Worm (Caenorhabditis elegans) whole organism, L1 larva: Measurements from ENCODE around the gene let-653.

Experiments used
- C16A3.4 ChIP-seq: fragments of 150-350 bp; optimal IDR thresholded peaks from 2 replicates; lab custom pipeline; 2014; ENCODE audit warnings: missing biosample characterization, missing genetic modification characterization
- C34B4.2 ChIP-seq: sonication (generic microtip); optimal IDR thresholded peaks from 2 replicates; lab custom pipeline; 2017; ENCODE audit warnings: mild to moderate bottlenecking, missing genetic modification characterization, missing compliant biosample characterization
- F16B12.6 ChIP-seq: fragments of 150-350 bp; optimal IDR thresholded peaks from 2 replicates; lab custom pipeline; 2014; ENCODE audit warnings: missing biosample characterization, missing genetic modification characterization
- Y116A8C.19 ChIP-seq: sonication (generic microtip); optimal IDR thresholded peaks from 2 replicates; lab custom pipeline; 2016; ENCODE audit warnings: missing compliant biosample characterization, missing genetic modification characterization, borderline replicate concordance
- aha-1 ChIP-seq: fragments of 150-350 bp; optimal IDR thresholded peaks from 2 replicates; lab custom pipeline; 2014; ENCODE audit warnings: missing biosample characterization, missing genetic modification characterization
- alr-1 ChIP-seq: fragments of 200-800 bp; sonication (Bioruptor generic); optimal IDR thresholded peaks from 2 replicates; lab custom pipeline; 2018; ENCODE audit warnings: borderline replicate concordance, mild to moderate bottlenecking, missing genetic modification characterization, missing compliant biosample characterization
- aly-2 ChIP-seq: fragments of 150-350 bp; optimal IDR thresholded peaks from 2 replicates; lab custom pipeline; 2014; ENCODE audit warnings: missing biosample characterization, missing genetic modification characterization
- blmp-1 ChIP-seq: fragments of 150-350 bp; optimal IDR thresholded peaks from 2 replicates; lab custom pipeline; 2014; ENCODE audit warnings: missing biosample characterization, missing genetic modification characterization
- ceh-63 ChIP-seq: fragments of 200-800 bp; sonication (Bioruptor generic); optimal IDR thresholded peaks from 2 replicates; lab custom pipeline; 2018; ENCODE audit warnings: mild to moderate bottlenecking, missing genetic modification characterization, missing compliant biosample characterization
- ceh-8 ChIP-seq: fragments of 200-800 bp; sonication (Bioruptor generic); optimal IDR thresholded peaks from 2 replicates; lab custom pipeline; 2018; ENCODE audit warnings: mild to moderate bottlenecking, missing genetic modification characterization, moderate library complexity, missing compliant biosample characterization
- ceh-82 ChIP-seq, 3 experiments: fragments of 150-350 bp in 1 of 3; sonication (generic microtip) in 2 of 3; optimal IDR thresholded peaks; 2 replicates each; lab custom pipeline; 2014 to 2017; ENCODE audit warnings: missing biosample characterization in 3 of 3, missing genetic modification characterization in 3 of 3
- ceh-88 ChIP-seq: fragments of 200-800 bp; sonication (Bioruptor generic); IDR thresholded peaks from 2 replicates; pipeline ENCODE4 v1.3.6; 2022; ENCODE audit warnings: missing genetic modification characterization, missing compliant biosample characterization
- ceh-90 ChIP-seq: sonication (generic microtip); optimal IDR thresholded peaks from 2 replicates; lab custom pipeline; 2016; ENCODE audit warnings: missing genetic modification characterization, missing compliant biosample characterization
- dpl-1 ChIP-seq, 3 experiments: fragments of 150-350 bp in 2 of 3; sonication (generic microtip) in 1 of 3; optimal IDR thresholded peaks; 2 replicates each; lab custom pipeline; 2014 to 2017; ENCODE audit warnings: missing biosample characterization in 3 of 3, missing genetic modification characterization in 3 of 3, missing genetic modification reagents in 3 of 3
- egl-13 ChIP-seq: sonication (generic microtip); optimal IDR thresholded peaks from 2 replicates; lab custom pipeline; 2016; ENCODE audit warnings: missing genotype, missing genetic modification reagents, missing genetic modification characterization, missing compliant biosample characterization
- elt-2 ChIP-seq: sonication (generic microtip); optimal IDR thresholded peaks from 2 replicates; lab custom pipeline; 2016; ENCODE audit warnings: missing genetic modification characterization, mild to moderate bottlenecking, inconsistent platforms, missing compliant biosample characterization, missing genetic modification reagents
- elt-3 ChIP-seq, 6 experiments: fragments of 150-350 bp in 1 of 6; sonication (generic microtip); optimal IDR thresholded peaks; 2 replicates each; lab custom pipeline; 2017 to 2018; ENCODE audit warnings: missing biosample characterization in 6 of 6, missing genetic modification characterization in 6 of 6, inconsistent platforms in 1 of 6
- fkh-8 ChIP-seq: sonication (generic microtip); optimal IDR thresholded peaks from 2 replicates; lab custom pipeline; 2016; ENCODE audit warnings: mild to moderate bottlenecking, missing genetic modification characterization, missing compliant biosample characterization
- fos-1 ChIP-seq: fragments of 150-350 bp; optimal IDR thresholded peaks from 2 replicates; lab custom pipeline; 2014; ENCODE audit warnings: missing biosample characterization, missing genetic modification characterization
- grh-1 ChIP-seq: fragments of 200-800 bp; sonication (Bioruptor generic); IDR thresholded peaks from 2 replicates; pipeline ENCODE4 v1.3.6; 2022; ENCODE audit warnings: missing genetic modification reagents, missing genetic modification characterization, missing compliant biosample characterization
- hlh-17 ChIP-seq: fragments of 200-800 bp; sonication (Bioruptor generic); optimal IDR thresholded peaks from 2 replicates; lab custom pipeline; 2018; ENCODE audit warnings: missing genetic modification characterization, mild to moderate bottlenecking, missing compliant biosample characterization, moderate library complexity, borderline replicate concordance
- irx-1 ChIP-seq: sonication (generic microtip); optimal IDR thresholded peaks from 2 replicates; lab custom pipeline; 2016; ENCODE audit warnings: missing genetic modification characterization, missing compliant biosample characterization
- isw-1 ChIP-seq: fragments of 200-800 bp; sonication (Bioruptor generic); IDR thresholded peaks from 2 replicates; pipeline ENCODE4 v1.3.6; 2022; ENCODE audit warnings: missing genetic modification characterization, missing compliant biosample characterization
- jun-1 ChIP-seq: fragments of 150-350 bp; optimal IDR thresholded peaks from 2 replicates; lab custom pipeline; 2014; ENCODE audit warnings: missing biosample characterization, missing genetic modification reagents, missing genetic modification characterization
- lin-14 ChIP-seq: fragments of 200-800 bp; sonication (Bioruptor generic); optimal IDR thresholded peaks from 2 replicates; lab custom pipeline; 2018; ENCODE audit warnings: mild to moderate bottlenecking, missing genetic modification characterization, moderate library complexity, missing compliant biosample characterization
- lin-15B ChIP-seq: fragments of 150-350 bp; sonication (generic microtip); optimal IDR thresholded peaks from 3 replicates; lab custom pipeline; 2014; ENCODE audit warnings: missing biosample characterization, missing genetic modification characterization
- lin-35 ChIP-seq, 2 experiments: fragments of 150-350 bp; optimal IDR thresholded peaks; 2 replicates each; lab custom pipeline; 2014; ENCODE audit warnings: missing biosample characterization in 2 of 2, missing genetic modification characterization in 2 of 2, missing genetic modification reagents in 2 of 2
- nhr-11 ChIP-seq: fragments of 150-350 bp; optimal IDR thresholded peaks from 2 replicates; lab custom pipeline; 2014; ENCODE audit warnings: missing biosample characterization, missing genetic modification characterization
- nhr-19 ChIP-seq: fragments of 200-800 bp; sonication (Bioruptor generic); conservative IDR thresholded peaks from 2 replicates; pipeline ENCODE4 v1.3.6; 2022; ENCODE audit warnings: missing genetic modification characterization, missing compliant biosample characterization
- nhr-20 ChIP-seq: sonication (generic microtip); optimal IDR thresholded peaks from 2 replicates; lab custom pipeline; 2016; ENCODE audit warnings: mild to moderate bottlenecking, missing genetic modification characterization, missing compliant biosample characterization
- nhr-28 ChIP-seq: fragments of 150-350 bp; optimal IDR thresholded peaks from 2 replicates; lab custom pipeline; 2014; ENCODE audit warnings: missing biosample characterization, missing genetic modification characterization
- nhr-71 ChIP-seq: sonication (generic microtip); optimal IDR thresholded peaks from 2 replicates; lab custom pipeline; 2016; ENCODE audit warnings: mild to moderate bottlenecking, missing genetic modification characterization, moderate library complexity, missing compliant biosample characterization
- nhr-77 ChIP-seq: fragments of 150-350 bp; optimal IDR thresholded peaks from 2 replicates; lab custom pipeline; 2014; ENCODE audit warnings: missing biosample characterization, missing genetic modification characterization
- nhr-84 ChIP-seq: sonication (generic microtip); optimal IDR thresholded peaks from 2 replicates; lab custom pipeline; 2017; ENCODE audit warnings: missing biosample characterization, missing genetic modification characterization
- nhr-85 ChIP-seq: sonication (generic microtip); peaks from one replicate; lab custom pipeline; 2016; ENCODE audit warnings: missing genetic modification characterization, inconsistent platforms, missing compliant biosample characterization
- pax-3 ChIP-seq: fragments of 200-800 bp; sonication (Bioruptor generic); optimal IDR thresholded peaks from 2 replicates; lab custom pipeline; 2018; ENCODE audit warnings: mild to moderate bottlenecking, missing genetic modification characterization, moderate library complexity, missing compliant biosample characterization
- pqm-1 ChIP-seq: sonication (generic microtip); optimal IDR thresholded peaks from 3 replicates; lab custom pipeline; 2017; ENCODE audit warnings: missing biosample characterization, missing genetic modification characterization
- rnt-1 ChIP-seq: sonication (generic microtip); optimal IDR thresholded peaks from 2 replicates; lab custom pipeline; 2016; ENCODE audit warnings: mild to moderate bottlenecking, missing genetic modification characterization, moderate library complexity, missing compliant biosample characterization
- skn-1 ChIP-seq: fragments of 150-350 bp; optimal IDR thresholded peaks from 2 replicates; lab custom pipeline; 2014; ENCODE audit warnings: missing biosample characterization, missing genetic modification characterization
- snpc-4 ChIP-seq: fragments of 150-350 bp; optimal IDR thresholded peaks from 2 replicates; lab custom pipeline; 2014; ENCODE audit warnings: missing biosample characterization, missing genetic modification characterization
- snu-23 ChIP-seq: sonication (generic microtip); optimal IDR thresholded peaks from 2 replicates; lab custom pipeline; 2016; ENCODE audit warnings: missing genetic modification characterization, missing compliant biosample characterization
- sptf-1 ChIP-seq: fragments of 150-350 bp; optimal IDR thresholded peaks from 2 replicates; lab custom pipeline; 2014; ENCODE audit warnings: missing biosample characterization, missing genetic modification characterization
- sup-37 ChIP-seq: fragments of 200-800 bp; sonication (Bioruptor generic); optimal IDR thresholded peaks from 2 replicates; lab custom pipeline; 2018; ENCODE audit warnings: mild to moderate bottlenecking, missing genetic modification characterization, missing compliant biosample characterization
- tbx-2 ChIP-seq: sonication (generic microtip); optimal IDR thresholded peaks from 2 replicates; lab custom pipeline; 2016; ENCODE audit warnings: missing genetic modification characterization, missing compliant biosample characterization
- tlp-1 ChIP-seq: fragments of 150-350 bp; optimal IDR thresholded peaks from 2 replicates; lab custom pipeline; 2014; ENCODE audit warnings: missing biosample characterization, missing genetic modification characterization
- unc-130 ChIP-seq: fragments of 150-350 bp; optimal IDR thresholded peaks from 2 replicates; lab custom pipeline; 2017; ENCODE audit warnings: missing biosample characterization, missing genetic modification characterization, inconsistent platforms
- unc-30 ChIP-seq: sonication (generic microtip); optimal IDR thresholded peaks from 2 replicates; lab custom pipeline; 2017; ENCODE audit warnings: missing biosample characterization, missing genetic modification characterization
- unc-62 ChIP-seq: fragments of 150-350 bp; optimal IDR thresholded peaks from 2 replicates; lab custom pipeline; 2014; ENCODE audit warnings: missing biosample characterization, missing genetic modification reagents, missing genetic modification characterization
- vab-15 ChIP-seq: sonication (generic microtip); optimal IDR thresholded peaks from 2 replicates; lab custom pipeline; 2017; ENCODE audit warnings: missing genotype, mild to moderate bottlenecking, missing genetic modification characterization, missing compliant biosample characterization
- xbp-1 ChIP-seq: sonication (generic microtip); optimal IDR thresholded peaks from 2 replicates; lab custom pipeline; 2016; ENCODE audit warnings: missing genetic modification characterization, missing compliant biosample characterization
- zip-4 ChIP-seq: fragments of 200-800 bp; sonication (Bioruptor generic); optimal IDR thresholded peaks from 2 replicates; lab custom pipeline; 2018; ENCODE audit warnings: mild to moderate bottlenecking, missing genetic modification characterization, moderate library complexity, missing compliant biosample characterization
- ztf-11 ChIP-seq, 2 experiments: sonication (generic microtip); optimal IDR thresholded peaks; 2 replicates each; lab custom pipeline; 2016 to 2017; ENCODE audit warnings: missing genetic modification characterization in 2 of 2, missing biosample characterization in 1 of 2, missing compliant biosample characterization in 1 of 2

let-653 gene

DNA sequence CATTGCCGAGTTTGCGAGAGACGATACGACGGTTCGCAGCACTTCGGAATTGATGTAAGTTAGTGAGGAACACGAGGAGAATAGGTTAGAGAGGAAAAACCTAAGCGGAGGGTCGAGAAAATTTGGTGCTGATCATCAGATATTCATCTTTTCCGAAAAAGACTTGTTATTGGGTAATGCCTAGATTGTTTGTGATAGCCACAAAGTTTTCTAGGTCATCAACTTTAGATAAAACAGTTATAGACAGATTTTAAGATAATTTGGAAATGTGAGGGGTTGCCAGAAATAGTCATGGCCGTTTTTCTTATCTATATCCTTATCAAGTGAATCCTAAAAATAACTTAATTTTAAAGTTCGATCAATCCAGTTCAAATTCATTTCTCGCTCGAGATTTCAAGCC, 15.0 kb downstream of the let-653 start:
- TF ChIP-seq nhr-85 (tag; lab: Kevin White, UChicago) (peak; percentile 14), snpc-4 (no peak), fkh-8 (tag; lab: Kevin White, UChicago) (no peak), unc-30 (no peak), nhr-19 (GFP tag; lab: Robert Waterston, UW) (no peak), zip-4 (GFP tag; lab: Kevin White, UChicago) (no peak)

DNA sequence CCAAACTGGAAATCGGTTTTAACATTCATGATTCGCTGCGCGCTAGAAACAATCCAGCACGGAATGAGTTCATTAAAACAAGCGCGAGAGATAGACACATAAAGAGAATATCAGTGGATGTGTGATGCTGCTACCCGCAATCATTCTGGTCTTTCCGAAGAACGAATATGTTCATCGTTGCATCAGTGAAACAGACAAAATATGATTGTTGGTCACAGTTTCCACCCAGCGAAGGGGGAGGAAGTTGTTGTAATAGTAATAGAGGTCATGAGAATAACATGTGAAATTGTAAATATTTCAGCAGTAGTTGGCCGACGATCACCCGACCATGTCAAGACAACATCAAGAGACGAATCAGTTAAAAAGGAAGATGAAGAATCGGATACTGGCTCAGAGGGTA, 15.8 kb downstream of the let-653 start:
- TF ChIP-seq isw-1 (GFP tag; lab: Robert Waterston, UW) (no peak), aly-2 (no peak), snu-23 (GFP tag; lab: Kevin White, UChicago) (peak; percentile 22), fos-1 (no peak), egl-13 (tag; lab: Kevin White, UChicago) (no peak), nhr-85 (tag; lab: Kevin White, UChicago) (peak; percentile 6), ceh-8 (no peak), jun-1 (tag; lab: Kevin White, UChicago) (no peak), F16B12.6 (tag; lab: Kevin White, UChicago) (no peak), C16A3.4 (tag; lab: Kevin White, UChicago) (no peak), lin-35 (GFP tag; optimal IDR thresholded peaks at IDR 0.05; lab: Kevin White, UChicago) (peak in 1 of 2 experiments; percentile 32), nhr-84 (tag; lab: Kevin White, UChicago) (no peak), alr-1 (no peak), rnt-1 (tag; lab: Kevin White, UChicago) (no peak), ztf-11 (tag; optimal IDR thresholded peaks at IDR 0.05; lab: Kevin White, UChicago) (no peak), dpl-1 (GFP tag; optimal IDR thresholded peaks at IDR 0.05; lab: Kevin White, UChicago) (no peak), nhr-71 (tag; lab: Kevin White, UChicago) (peak; percentile 29), lin-14 (no peak), pqm-1 (tag; lab: Kevin White, UChicago) (no peak), ceh-63 (no peak), grh-1 (no peak), nhr-77 (tag; lab: Kevin White, UChicago) (no peak), nhr-19 (GFP tag; lab: Robert Waterston, UW) (0 out of 2 replicates have a peak, but pooled peaks have one; percentile 6), tlp-1 (tag; lab: Kevin White, UChicago) (no peak), ceh-82 (tag; optimal IDR thresholded peaks at IDR 0.05; lab: Kevin White, UChicago) (no peak), nhr-28 (tag; lab: Kevin White, UChicago) (no peak), snpc-4 (no peak), vab-15 (no peak), pax-3 (no peak), sup-37 (GFP tag; lab: Kevin White, UChicago) (no peak), unc-62 (GFP tag; lab: Kevin White, UChicago) (no peak), sptf-1 (no peak), Y116A8C.19 (tag; lab: Kevin White, UChicago) (no peak), nhr-20 (tag; lab: Kevin White, UChicago) (peak; percentile 37), C34B4.2 (tag; lab: Kevin White, UChicago) (no peak), nhr-11 (no peak), blmp-1 (peak; percentile 32), hlh-17 (GFP tag; lab: Kevin White, UChicago) (no peak), irx-1 (tag; lab: Kevin White, UChicago) (no peak), skn-1 (no peak), ceh-88 (GFP tag; lab: Robert Waterston, UW) (no peak), elt-2 (tag; lab: Kevin White, UChicago) (no peak), aha-1 (no peak), lin-15B (tag; lab: Kevin White, UChicago) (no peak), unc-130 (tag; lab: Kevin White, UChicago) (no peak), xbp-1 (tag; lab: Kevin White, UChicago) (no peak), tbx-2 (tag; lab: Kevin White, UChicago) (peak; percentile 26), elt-3 (tag; optimal IDR thresholded peaks at IDR 0.05; lab: Kevin White, UChicago) (peak in 1 of 6 experiments; percentile 26), ceh-90 (tag; lab: Kevin White, UChicago) (no peak)
